Worm (Caenorhabditis elegans): Measurements from ENCODE around the gene C28A5.6.

DNA sequence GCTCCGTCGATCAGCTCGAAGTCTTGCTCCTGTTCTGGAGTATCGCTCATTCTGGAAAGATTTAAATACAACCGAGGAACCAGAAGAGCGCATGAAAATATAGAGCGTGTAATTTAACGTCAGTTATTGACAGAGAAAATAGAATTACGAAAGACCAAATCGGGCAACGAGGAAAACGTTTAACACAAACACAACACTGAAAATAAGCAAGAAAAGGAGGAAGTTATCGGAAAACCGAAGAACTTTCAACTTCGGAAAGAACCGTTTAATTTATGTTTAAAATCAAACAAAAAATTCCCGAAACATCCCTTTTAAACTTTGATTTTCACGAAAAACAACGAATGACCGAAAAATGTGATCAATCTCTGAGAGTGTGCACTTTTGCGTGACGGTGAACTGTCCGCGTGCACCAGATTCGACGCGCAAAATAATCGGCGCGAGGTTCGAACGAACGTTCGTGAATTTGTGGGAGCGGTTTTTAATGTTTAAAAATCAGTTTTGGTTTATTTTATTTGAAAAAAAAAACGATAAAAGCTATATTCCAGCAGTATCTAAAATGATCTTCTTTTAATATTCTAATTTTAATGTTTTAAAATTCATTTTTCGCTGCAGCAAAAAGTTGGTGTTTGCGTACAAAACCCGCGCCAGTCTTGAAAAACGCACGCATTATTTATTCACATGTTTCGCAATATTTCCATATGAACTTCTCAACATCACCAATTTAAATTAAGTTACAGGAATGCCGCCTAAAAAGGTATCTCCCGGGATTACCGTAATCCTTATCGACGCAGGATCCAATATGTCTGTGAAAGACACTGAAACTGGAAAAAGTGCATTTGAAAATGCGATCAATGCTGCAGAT lies 10.0 kb downstream of the C28A5.6 start, which contains the start of the genes R07E5.7 and cku-80:
- TF ChIP-seq cog-1 (tag; optimal IDR thresholded peaks at IDR 0.05) = peak; percentile 7
- TF ChIP-seq flt-1 (GFP tag; IDR thresholded peaks at IDR 0.05) = no peak
- TF ChIP-seq T22C8.4 (GFP tag; IDR thresholded peaks at IDR 0.05) = no peak
- no peak for TF ChIP-seq ztf-29 (GFP tag; IDR thresholded peaks at IDR 0.05)
- no peak for TF ChIP-seq med-1 (GFP tag; optimal IDR thresholded peaks at IDR 0.05; ENCODE audit: insufficient read depth)
- peak; percentile 50; the same call in 1 of the 2 replicates for TF ChIP-seq ztf-23 (GFP tag; IDR thresholded peaks at IDR 0.05)

Data from whole organism, midembryonic.